Worm (Caenorhabditis elegans): ENCODE data around the gene arp-1.
A peak's percentile ranks its signal among the peaks of the same experiment; 100 is the strongest.

arp-1 gene

DNA sequence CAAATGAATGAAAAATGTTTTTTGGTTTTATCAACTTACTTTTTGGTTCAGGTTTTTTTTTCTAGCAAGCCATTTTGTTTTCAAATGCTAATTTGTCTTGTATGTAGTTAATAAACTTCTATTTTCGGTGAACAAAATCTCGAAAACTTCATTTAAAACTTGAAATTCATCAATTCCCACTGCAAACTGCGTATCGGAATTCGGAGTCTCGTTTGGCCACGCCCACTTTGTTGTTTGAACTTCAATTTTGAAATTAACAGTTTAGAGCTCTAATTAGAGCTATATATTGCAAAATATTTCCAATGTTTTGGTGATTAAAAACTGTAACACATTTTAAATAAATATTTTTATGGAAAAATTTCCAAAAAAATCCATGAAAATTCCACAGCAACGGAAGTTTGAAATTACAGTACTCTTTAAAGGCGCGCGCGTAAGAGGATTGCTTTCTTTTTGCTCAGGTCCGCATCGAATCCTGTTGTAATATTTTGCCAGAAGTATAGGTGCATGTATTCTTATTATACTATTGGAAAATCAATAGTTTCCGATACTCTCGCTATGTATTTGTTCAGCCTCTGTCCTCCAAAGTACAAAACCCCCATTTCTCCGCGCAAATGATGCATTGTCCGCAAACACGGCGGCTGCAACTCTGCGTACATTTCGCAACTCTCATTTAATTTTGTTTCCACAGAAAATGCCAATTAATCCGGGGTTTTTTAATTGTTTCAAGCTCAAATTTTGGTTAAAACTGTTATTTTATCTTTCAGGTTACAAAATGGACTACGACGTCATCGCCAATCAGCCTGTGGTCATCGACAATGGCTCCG lies at the start of gene arp-1:
Gene arp-1 (plus strand): TSS at position 765 of the 824 bp plus-strand sequence.
- TF ChIP-seq flt-1 (GFP tag; IDR thresholded peaks at IDR 0.05) (no peak), ref-1 (GFP tag; conservative IDR thresholded peaks at IDR 0.05) (no peak), ztf-29 (GFP tag; IDR thresholded peaks at IDR 0.05) (no peak), tab-1 (GFP tag; IDR thresholded peaks at IDR 0.05) (no peak), cog-1 (tag; optimal IDR thresholded peaks at IDR 0.05) (peak; percentile 1), T22C8.4 (GFP tag; IDR thresholded peaks at IDR 0.05) (peak; percentile 33; the same call in 1 of the 2 replicates), ztf-23 (GFP tag; IDR thresholded peaks at IDR 0.05) (no peak), klf-2 (GFP tag; conservative IDR thresholded peaks at IDR 0.05) (no peak), med-1 (GFP tag; optimal IDR thresholded peaks at IDR 0.05; ENCODE audit: insufficient read depth) (no peak)

DNA sequence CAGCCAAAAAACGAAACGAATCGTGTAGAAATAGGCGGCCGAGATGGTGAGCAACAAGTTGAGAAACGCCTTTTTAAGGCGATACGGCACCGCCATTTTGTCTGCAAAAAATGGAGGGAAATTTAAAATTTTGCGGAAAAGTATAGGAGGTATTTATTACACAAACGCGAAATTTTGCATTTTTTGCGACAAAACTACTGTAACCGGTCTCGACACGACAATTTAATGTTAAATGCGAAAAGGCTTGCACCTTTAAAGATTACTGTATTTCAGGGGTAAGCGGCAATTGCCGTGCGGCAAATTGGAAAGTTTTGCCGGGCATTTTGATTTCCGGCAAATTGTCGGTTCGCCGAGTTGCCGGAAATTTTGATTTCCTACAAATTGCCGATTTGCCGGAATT lies 48.5 kb upstream of the arp-1 start, which contains the start of gene Y53F4B.18:
Gene Y53F4B.18 (minus strand): TSS at position 101 of the 400 bp plus-strand sequence.
- TF ChIP-seq ztf-23 (GFP tag; IDR thresholded peaks at IDR 0.05) (no peak), med-1 (GFP tag; optimal IDR thresholded peaks at IDR 0.05; ENCODE audit: insufficient read depth) (no peak), T22C8.4 (GFP tag; IDR thresholded peaks at IDR 0.05) (no peak), ztf-29 (GFP tag; IDR thresholded peaks at IDR 0.05) (no peak), cog-1 (tag; optimal IDR thresholded peaks at IDR 0.05) (no peak), klf-2 (GFP tag; conservative IDR thresholded peaks at IDR 0.05) (no peak), flt-1 (GFP tag; IDR thresholded peaks at IDR 0.05) (no peak), ref-1 (GFP tag; conservative IDR thresholded peaks at IDR 0.05) (no peak), tab-1 (GFP tag; IDR thresholded peaks at IDR 0.05) (no peak)

DNA sequence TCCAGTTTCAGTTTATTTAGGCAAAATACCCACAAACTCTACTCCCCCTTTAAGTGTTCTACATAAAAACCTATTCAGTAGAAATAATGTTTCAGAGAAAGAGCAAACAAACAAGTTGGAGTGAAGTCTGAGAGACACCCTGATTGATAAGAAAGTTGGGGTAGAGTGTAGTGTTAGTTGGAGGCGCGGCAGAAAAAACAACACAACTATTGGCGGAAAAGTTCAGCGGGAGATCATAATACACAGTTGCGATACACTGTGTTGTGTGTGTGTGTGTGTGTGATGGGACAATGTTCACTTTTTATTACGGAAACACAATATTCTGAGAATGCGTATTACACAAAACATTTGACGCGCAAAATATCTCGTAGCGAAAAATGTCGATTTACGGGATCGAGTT lies 45.3 kb upstream of the arp-1 start:
- TF ChIP-seq cog-1 (tag; optimal IDR thresholded peaks at IDR 0.05) = no peak
- TF ChIP-seq T22C8.4 (GFP tag; IDR thresholded peaks at IDR 0.05) = no peak
- no peak for TF ChIP-seq klf-2 (GFP tag; conservative IDR thresholded peaks at IDR 0.05)
- no peak for TF ChIP-seq ztf-29 (GFP tag; IDR thresholded peaks at IDR 0.05)
- TF ChIP-seq tab-1 (GFP tag; IDR thresholded peaks at IDR 0.05) = no peak
- TF ChIP-seq ref-1 (GFP tag; conservative IDR thresholded peaks at IDR 0.05) = no peak
- no peak for TF ChIP-seq med-1 (GFP tag; optimal IDR thresholded peaks at IDR 0.05; ENCODE audit: insufficient read depth)
- no peak for TF ChIP-seq flt-1 (GFP tag; IDR thresholded peaks at IDR 0.05)
- TF ChIP-seq ztf-23 (GFP tag; IDR thresholded peaks at IDR 0.05) = no peak

DNA sequence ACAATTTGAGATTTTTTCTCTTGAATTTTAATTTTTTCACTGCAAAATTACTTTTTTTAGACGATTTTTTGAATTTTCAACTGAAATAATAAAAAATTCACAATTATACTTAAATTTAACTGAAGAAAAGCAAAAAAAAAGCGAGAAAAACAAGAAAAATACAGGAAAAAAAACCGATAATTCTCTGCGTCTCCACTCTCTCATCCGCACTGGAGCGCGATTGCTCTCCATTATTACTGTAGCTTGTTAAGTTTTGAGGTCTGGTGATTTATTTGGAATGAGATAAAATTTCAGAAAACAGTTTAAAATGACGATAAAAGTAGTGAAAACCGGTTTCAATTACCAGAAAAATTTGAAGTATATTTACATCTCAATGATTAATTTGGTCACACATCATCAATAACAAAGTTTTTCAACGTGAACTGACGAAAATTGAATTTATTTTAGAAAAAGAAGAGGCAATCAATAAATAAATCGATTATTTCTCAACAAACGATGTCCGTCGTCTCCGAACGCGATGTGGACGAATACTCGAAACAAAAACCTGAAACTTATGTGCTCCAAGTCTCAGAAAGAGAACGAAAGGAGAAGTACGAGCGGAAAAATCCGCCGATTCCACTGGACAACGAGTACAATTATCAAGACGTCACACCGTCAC lies 43.2 kb upstream of the arp-1 start, which contains the start of gene Y53F4B.19:
Gene Y53F4B.19 (plus strand): TSS at position 157 of the 658 bp plus-strand sequence.
- TF ChIP-seq cog-1 (tag; optimal IDR thresholded peaks at IDR 0.05) (no peak), ref-1 (GFP tag; conservative IDR thresholded peaks at IDR 0.05) (no peak), med-1 (GFP tag; optimal IDR thresholded peaks at IDR 0.05; ENCODE audit: insufficient read depth) (no peak), ztf-23 (GFP tag; IDR thresholded peaks at IDR 0.05) (no peak), flt-1 (GFP tag; IDR thresholded peaks at IDR 0.05) (no peak), klf-2 (GFP tag; conservative IDR thresholded peaks at IDR 0.05) (no peak), ztf-29 (GFP tag; IDR thresholded peaks at IDR 0.05) (no peak), T22C8.4 (GFP tag; IDR thresholded peaks at IDR 0.05) (no peak), tab-1 (GFP tag; IDR thresholded peaks at IDR 0.05) (no peak)

DNA sequence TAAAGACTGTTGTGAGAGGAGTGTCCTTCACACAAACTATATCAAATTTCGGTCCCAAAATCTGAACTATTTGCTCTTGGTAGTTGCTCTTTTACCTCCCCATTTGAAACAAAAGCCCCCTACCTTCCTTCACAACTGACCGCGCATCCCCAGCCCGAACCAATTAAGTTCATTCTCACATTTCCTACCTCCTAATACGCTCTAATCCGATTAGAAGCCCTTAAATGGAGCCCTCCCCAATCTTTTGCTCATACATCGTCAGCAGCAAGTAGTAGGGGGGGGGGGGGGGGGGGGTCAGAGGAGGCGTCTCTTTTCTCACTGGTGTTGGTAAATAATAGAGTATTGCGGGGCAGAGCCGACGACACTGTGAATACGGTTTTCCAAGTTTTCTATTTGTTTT lies 39.6 kb upstream of the arp-1 start:
- TF ChIP-seq ref-1 (GFP tag; conservative IDR thresholded peaks at IDR 0.05) (no peak), T22C8.4 (GFP tag; IDR thresholded peaks at IDR 0.05) (no peak), flt-1 (GFP tag; IDR thresholded peaks at IDR 0.05) (no peak), tab-1 (GFP tag; IDR thresholded peaks at IDR 0.05) (no peak), klf-2 (GFP tag; conservative IDR thresholded peaks at IDR 0.05) (no peak), ztf-23 (GFP tag; IDR thresholded peaks at IDR 0.05) (no peak), ztf-29 (GFP tag; IDR thresholded peaks at IDR 0.05) (no peak), med-1 (GFP tag; optimal IDR thresholded peaks at IDR 0.05; ENCODE audit: insufficient read depth) (no peak), cog-1 (tag; optimal IDR thresholded peaks at IDR 0.05) (no peak)

DNA sequence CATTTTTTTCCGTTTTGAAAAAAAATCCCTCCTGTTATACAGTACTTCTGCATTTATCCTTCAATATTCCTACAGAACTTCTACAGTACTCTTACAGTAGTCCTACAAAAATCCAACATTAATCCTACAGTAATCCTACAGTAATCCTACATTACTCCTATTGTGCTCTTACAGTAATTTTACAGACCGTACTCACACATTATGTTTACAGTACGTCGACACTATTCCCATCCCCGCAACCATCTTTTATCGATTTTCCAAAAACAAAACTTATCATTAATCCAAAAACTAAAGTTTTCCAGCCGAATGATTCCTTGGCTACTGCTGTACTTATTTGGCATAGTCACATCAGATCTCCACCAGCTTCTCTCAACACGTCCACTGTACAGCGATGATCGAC lies 35.9 kb upstream of the arp-1 start, which contains the start of gene Y53F4B.20:
Gene Y53F4B.20 (plus strand): TSS at position 301 of the 400 bp plus-strand sequence.
- TF ChIP-seq T22C8.4 (GFP tag; IDR thresholded peaks at IDR 0.05) = no peak
- no peak for TF ChIP-seq ref-1 (GFP tag; conservative IDR thresholded peaks at IDR 0.05)
- no peak for TF ChIP-seq cog-1 (tag; optimal IDR thresholded peaks at IDR 0.05)
- TF ChIP-seq klf-2 (GFP tag; conservative IDR thresholded peaks at IDR 0.05) = no peak
- TF ChIP-seq tab-1 (GFP tag; IDR thresholded peaks at IDR 0.05) = no peak
- TF ChIP-seq ztf-29 (GFP tag; IDR thresholded peaks at IDR 0.05) = no peak
- TF ChIP-seq flt-1 (GFP tag; IDR thresholded peaks at IDR 0.05) = no peak
- TF ChIP-seq med-1 (GFP tag; optimal IDR thresholded peaks at IDR 0.05; ENCODE audit: insufficient read depth) = no peak
- TF ChIP-seq ztf-23 (GFP tag; IDR thresholded peaks at IDR 0.05) = no peak

DNA sequence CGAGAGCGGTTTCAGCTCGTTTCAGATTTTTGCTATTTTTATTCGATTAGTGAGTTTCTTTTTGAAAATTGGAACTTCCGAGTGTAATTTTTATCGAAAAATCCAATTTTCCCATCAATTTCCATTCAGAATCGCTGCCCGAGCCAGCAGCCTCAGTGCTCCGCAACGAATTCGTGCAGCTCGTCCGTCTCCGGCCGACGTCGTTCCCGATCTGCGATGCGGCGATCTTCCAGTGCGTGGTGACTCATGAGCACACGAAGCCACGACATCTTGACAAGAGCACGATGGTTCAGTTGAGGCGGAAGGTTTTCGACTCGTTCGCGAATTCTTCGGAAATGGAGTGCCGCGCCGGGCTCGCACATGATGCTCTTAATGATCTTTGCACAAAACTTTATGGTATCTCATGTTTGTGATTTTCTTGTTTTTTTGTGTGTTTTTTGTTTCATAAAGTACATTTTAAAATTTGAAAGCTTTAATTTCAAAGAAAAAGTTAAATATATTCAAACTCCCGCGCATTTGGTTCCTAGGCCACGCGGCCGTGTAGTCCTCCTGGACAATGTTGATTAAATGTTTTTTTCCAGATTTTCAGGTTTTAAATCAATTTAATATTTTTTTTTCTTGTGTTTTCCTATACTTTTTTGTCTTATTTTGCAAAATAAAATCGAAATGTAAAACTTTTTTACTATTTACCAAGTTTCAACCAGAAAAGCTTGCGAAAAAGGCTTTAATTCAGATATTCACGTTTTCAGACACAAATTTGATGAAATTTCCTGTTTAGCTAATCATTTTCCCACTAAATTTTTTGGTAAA lies 30.8 kb upstream of the arp-1 start:
- TF ChIP-seq klf-2 (GFP tag; conservative IDR thresholded peaks at IDR 0.05) (no peak), flt-1 (GFP tag; IDR thresholded peaks at IDR 0.05) (0 out of 2 replicates have a peak, but pooled peaks have one; percentile 48), ztf-23 (GFP tag; IDR thresholded peaks at IDR 0.05) (peak; percentile 66; the same call in 1 of the 2 replicates)

DNA sequence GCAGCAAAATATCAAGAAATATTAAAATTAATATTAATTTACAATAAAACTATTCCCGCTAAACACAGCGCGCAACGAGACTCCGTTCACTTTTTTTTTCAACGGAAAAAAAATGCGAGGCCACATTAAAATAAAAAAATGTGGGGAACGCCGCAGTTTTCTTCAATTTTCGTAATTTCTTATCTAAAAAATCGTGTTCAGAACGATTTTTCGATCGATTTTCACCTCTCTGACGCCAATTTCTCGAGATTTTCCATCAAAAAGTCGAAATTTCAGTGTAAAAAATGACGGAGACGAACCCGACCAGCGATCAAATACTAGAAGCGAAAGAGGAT lies 30.2 kb upstream of the arp-1 start, which contains the start of gene Y53F4B.21:
Gene Y53F4B.21 (plus strand): TSS at position 285 of the 335 bp plus-strand sequence.
- TF ChIP-seq med-1 (GFP tag; optimal IDR thresholded peaks at IDR 0.05; ENCODE audit: insufficient read depth) = no peak
- TF ChIP-seq cog-1 (tag; optimal IDR thresholded peaks at IDR 0.05) = no peak
- no peak for TF ChIP-seq ztf-23 (GFP tag; IDR thresholded peaks at IDR 0.05)
- TF ChIP-seq ztf-29 (GFP tag; IDR thresholded peaks at IDR 0.05) = no peak
- TF ChIP-seq tab-1 (GFP tag; IDR thresholded peaks at IDR 0.05) = no peak
- TF ChIP-seq klf-2 (GFP tag; conservative IDR thresholded peaks at IDR 0.05) = no peak
- TF ChIP-seq flt-1 (GFP tag; IDR thresholded peaks at IDR 0.05) = no peak

Data from whole organism, midembryonic.